Worm (Caenorhabditis elegans) whole organism, L2 larva: Measurements from ENCODE around the gene pst-1.
A peak's percentile ranks its signal among the peaks of the same experiment; 100 is the strongest.

Experiments used
- C34F6.9 ChIP-seq: fragments of 150-350 bp; optimal IDR thresholded peaks from 2 replicates; lab custom pipeline; 2014; ENCODE audit warnings: missing biosample characterization, missing genetic modification characterization
- F13H6.1 ChIP-seq: sonication (generic microtip); optimal IDR thresholded peaks from 2 replicates; lab custom pipeline; 2016; ENCODE audit warnings: missing genetic modification characterization, missing compliant biosample characterization
- R02D3.7 ChIP-seq: fragments of 150-350 bp; optimal IDR thresholded peaks from 2 replicates; lab custom pipeline; 2014; ENCODE audit warnings: missing biosample characterization, missing genetic modification characterization
- Y55F3AM.14 ChIP-seq: fragments of 200-800 bp; sonication (Bioruptor generic); optimal IDR thresholded peaks from 2 replicates; lab custom pipeline; 2018; ENCODE audit warnings: mild to moderate bottlenecking, missing genetic modification characterization, missing compliant biosample characterization
- ZK546.5 ChIP-seq: sonication (generic microtip); optimal IDR thresholded peaks from 2 replicates; lab custom pipeline; 2017; ENCODE audit warnings: missing biosample characterization, missing genetic modification characterization
- aly-2 ChIP-seq: fragments of 150-350 bp; optimal IDR thresholded peaks from 2 replicates; lab custom pipeline; 2014; ENCODE audit warnings: missing biosample characterization, missing genetic modification characterization
- ama-1 ChIP-seq: fragments of 150-350 bp; optimal IDR thresholded peaks from 2 replicates; lab custom pipeline; 2018; ENCODE audit warnings: inconsistent platforms
- ceh-16 ChIP-seq: fragments of 150-350 bp; optimal IDR thresholded peaks from 2 replicates; lab custom pipeline; 2014; ENCODE audit warnings: missing biosample characterization, missing genetic modification characterization
- ceh-82 ChIP-seq: fragments of 150-350 bp; optimal IDR thresholded peaks from 2 replicates; lab custom pipeline; 2014; ENCODE audit warnings: missing biosample characterization, missing genetic modification characterization
- crh-2 ChIP-seq: sonication (generic microtip); optimal IDR thresholded peaks from 2 replicates; lab custom pipeline; 2017; ENCODE audit warnings: missing biosample characterization, missing genetic modification characterization
- dmd-4 ChIP-seq: sonication (generic microtip); optimal IDR thresholded peaks from 2 replicates; lab custom pipeline; 2017; ENCODE audit warnings: missing biosample characterization, missing genetic modification characterization
- egl-27 ChIP-seq: sonication (generic microtip); optimal IDR thresholded peaks from 3 replicates; lab custom pipeline; 2017; ENCODE audit warnings: missing biosample characterization, missing genetic modification reagents, missing genetic modification characterization
- elt-3 ChIP-seq: sonication (generic microtip); optimal IDR thresholded peaks from 2 replicates; lab custom pipeline; 2017; ENCODE audit warnings: missing biosample characterization, missing genetic modification characterization
- gmeb-1 ChIP-seq: fragments of 150-350 bp; optimal IDR thresholded peaks from 2 replicates; lab custom pipeline; 2014; ENCODE audit warnings: missing biosample characterization, missing genetic modification characterization
- lin-11 ChIP-seq: fragments of 150-350 bp; sonication (generic microtip); optimal IDR thresholded peaks from 2 replicates; lab custom pipeline; 2014; ENCODE audit warnings: missing biosample characterization, missing genetic modification characterization, inconsistent platforms, mixed read lengths
- lin-13 ChIP-seq: fragments of 150-350 bp; optimal IDR thresholded peaks from 2 replicates; lab custom pipeline; 2014; ENCODE audit warnings: missing biosample characterization, missing genetic modification reagents, missing genetic modification characterization
- lin-39 ChIP-seq: fragments of 150-350 bp; optimal IDR thresholded peaks from 2 replicates; lab custom pipeline; 2014; ENCODE audit warnings: missing biosample characterization, missing genetic modification reagents, missing genetic modification characterization
- lsy-2 ChIP-seq, 2 experiments: fragments of 150-350 bp in 1 of 2; sonication (generic microtip) in 1 of 2; optimal IDR thresholded peaks; 2 replicates each; lab custom pipeline; 2014 to 2017; ENCODE audit warnings: missing biosample characterization in 2 of 2, missing genetic modification characterization in 2 of 2
- mab-5 ChIP-seq: fragments of 150-350 bp; optimal IDR thresholded peaks from 2 replicates; lab custom pipeline; 2014; ENCODE audit warnings: missing biosample characterization, missing genetic modification characterization
- mbf-1 ChIP-seq: sonication (generic microtip); optimal IDR thresholded peaks from 2 replicates; lab custom pipeline; 2017; ENCODE audit warnings: missing biosample characterization, missing genetic modification characterization
- mdl-1 ChIP-seq, 2 experiments: fragments of 150-350 bp in 1 of 2; sonication (generic microtip) in 1 of 2; optimal IDR thresholded peaks; 2 replicates each; lab custom pipeline; 2017; ENCODE audit warnings: missing biosample characterization in 2 of 2, missing genetic modification characterization in 2 of 2
- nhr-10 ChIP-seq: sonication (generic microtip); optimal IDR thresholded peaks from 2 replicates; lab custom pipeline; 2017; ENCODE audit warnings: missing biosample characterization, missing genetic modification characterization
- nhr-11 ChIP-seq: fragments of 150-350 bp; optimal IDR thresholded peaks from 2 replicates; lab custom pipeline; 2014; ENCODE audit warnings: missing biosample characterization, missing genetic modification characterization
- nhr-12 ChIP-seq: fragments of 150-350 bp; optimal IDR thresholded peaks from 2 replicates; lab custom pipeline; 2014; ENCODE audit warnings: missing biosample characterization, missing genetic modification characterization
- nhr-129 ChIP-seq: fragments of 150-350 bp; optimal IDR thresholded peaks from 2 replicates; lab custom pipeline; 2014; ENCODE audit warnings: missing biosample characterization, missing genetic modification characterization
- nhr-21 ChIP-seq: fragments of 150-350 bp; optimal IDR thresholded peaks from 2 replicates; lab custom pipeline; 2014; ENCODE audit warnings: missing biosample characterization, missing genetic modification characterization
- nhr-237 ChIP-seq: fragments of 150-350 bp; optimal IDR thresholded peaks from 2 replicates; lab custom pipeline; 2014; ENCODE audit warnings: missing biosample characterization, missing genetic modification characterization
- nhr-25 ChIP-seq: fragments of 150-350 bp; sonication (generic microtip); optimal IDR thresholded peaks from 3 replicates; lab custom pipeline; 2014; ENCODE audit warnings: missing biosample characterization, missing genetic modification characterization
- nhr-6 ChIP-seq: fragments of 150-350 bp; optimal IDR thresholded peaks from 2 replicates; lab custom pipeline; 2014; ENCODE audit warnings: missing biosample characterization, missing genetic modification characterization
- peb-1 ChIP-seq: fragments of 150-350 bp; optimal IDR thresholded peaks from 2 replicates; lab custom pipeline; 2014; ENCODE audit warnings: missing biosample characterization, missing genetic modification characterization
- sem-4 ChIP-seq: fragments of 150-350 bp; optimal IDR thresholded peaks from 2 replicates; lab custom pipeline; 2014; ENCODE audit warnings: missing biosample characterization, missing genetic modification reagents, missing genetic modification characterization
- skn-1 ChIP-seq: sonication (generic microtip); optimal IDR thresholded peaks from 2 replicates; lab custom pipeline; 2017; ENCODE audit warnings: missing biosample characterization, missing genetic modification characterization
- sma-3 ChIP-seq: sonication (generic microtip); optimal IDR thresholded peaks from 2 replicates; lab custom pipeline; 2016; ENCODE audit warnings: missing genetic modification reagents, missing genetic modification characterization, missing compliant biosample characterization
- sma-9 ChIP-seq, 2 experiments: fragments of 150-350 bp in 1 of 2; sonication (generic microtip) in 1 of 2; optimal IDR thresholded peaks; 2 replicates each; lab custom pipeline; 2014 to 2016; ENCODE audit warnings: missing genetic modification characterization in 2 of 2, mild to moderate bottlenecking in 1 of 2, missing biosample characterization in 1 of 2, missing compliant biosample characterization in 1 of 2, missing genetic modification reagents in 1 of 2, moderate library complexity in 1 of 2
- snpc-4 ChIP-seq: fragments of 150-350 bp; optimal IDR thresholded peaks from 2 replicates; lab custom pipeline; 2014; ENCODE audit warnings: missing biosample characterization, missing genetic modification characterization
- unc-39 ChIP-seq: fragments of 150-350 bp; optimal IDR thresholded peaks from 2 replicates; lab custom pipeline; 2014; ENCODE audit warnings: missing biosample characterization, missing genetic modification characterization
- unc-55 ChIP-seq: fragments of 150-350 bp; sonication (generic microtip); optimal IDR thresholded peaks from 3 replicates; lab custom pipeline; 2014; ENCODE audit warnings: missing biosample characterization, missing genetic modification reagents, missing genetic modification characterization
- unc-62 ChIP-seq: fragments of 150-350 bp; optimal IDR thresholded peaks from 2 replicates; lab custom pipeline; 2014; ENCODE audit warnings: missing biosample characterization, missing genetic modification reagents, missing genetic modification characterization
- zag-1 ChIP-seq: fragments of 150-350 bp; optimal IDR thresholded peaks from 2 replicates; lab custom pipeline; 2014; ENCODE audit warnings: missing biosample characterization, missing genetic modification characterization
- ztf-1 ChIP-seq: fragments of 200-800 bp; sonication (Bioruptor generic); conservative IDR thresholded peaks from 2 replicates; pipeline ENCODE4 v1.3.6; 2022; ENCODE audit warnings: missing genetic modification characterization, missing compliant biosample characterization
- ztf-4 ChIP-seq: fragments of 150-350 bp; optimal IDR thresholded peaks from 2 replicates; lab custom pipeline; 2014; ENCODE audit warnings: missing biosample characterization, missing genetic modification characterization

Gene pst-1

DNA sequence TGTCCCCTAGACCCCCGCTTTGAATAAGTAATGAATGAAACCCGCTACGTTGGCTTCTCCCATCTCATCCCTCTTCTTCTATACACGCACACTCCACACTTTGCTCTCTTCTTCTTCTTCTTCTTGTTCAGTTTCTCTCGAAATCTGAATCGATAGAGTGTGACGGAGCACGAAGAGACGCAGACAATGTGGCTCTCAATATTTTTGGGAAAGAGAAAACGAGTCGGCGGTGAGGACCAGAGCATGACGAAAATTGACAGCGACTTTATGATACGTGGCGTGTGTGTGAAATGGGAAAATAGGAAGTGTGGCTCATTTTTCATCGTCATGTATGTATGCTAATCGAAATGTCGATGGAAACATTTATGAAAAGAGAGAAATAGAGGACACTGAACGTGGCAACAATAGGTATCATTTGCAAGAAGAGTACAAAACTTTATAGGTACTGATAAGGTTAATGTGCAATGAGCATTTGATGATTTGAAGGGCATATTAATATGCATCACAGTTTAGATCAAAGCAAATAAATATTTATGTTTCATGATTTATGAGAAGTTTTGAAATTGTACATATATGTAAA, 48.3 kb downstream of the pst-1 start:
- TF ChIP-seq gmeb-1 (tag; lab: Kevin White, UChicago) (no peak), R02D3.7 (tag; lab: Kevin White, UChicago) (no peak), elt-3 (no peak), crh-2 (tag; lab: Kevin White, UChicago) (peak; percentile 94), ztf-4 (tag; lab: Kevin White, UChicago) (no peak), unc-39 (tag; lab: Kevin White, UChicago) (no peak), nhr-6 (peak; percentile 58), Y55F3AM.14 (GFP tag; lab: Kevin White, UChicago) (no peak), sem-4 (no peak), mdl-1 (tag; optimal IDR thresholded peaks at IDR 0.05; lab: Kevin White, UChicago) (peak in 1 of 2 experiments; percentile 46), nhr-12 (tag; lab: Kevin White, UChicago) (no peak), skn-1 (no peak), F13H6.1 (peak; percentile 67), nhr-10 (tag; lab: Kevin White, UChicago) (no peak), aly-2 (tag; lab: Kevin White, UChicago) (no peak), snpc-4 (no peak), C34F6.9 (peak; percentile 84), zag-1 (tag; lab: Kevin White, UChicago) (peak; percentile 80), ama-1 (lab: Kevin White, UChicago) (no peak), mbf-1 (tag; lab: Kevin White, UChicago) (no peak), sma-9 (GFP tag; optimal IDR thresholded peaks at IDR 0.05; lab: Kevin White, UChicago) (peak; percentile 2), sma-9 (tag; optimal IDR thresholded peaks at IDR 0.05; lab: Kevin White, UChicago) (no peak), lin-13 (GFP tag; lab: Kevin White, UChicago) (peak; percentile 30), peb-1 (tag; lab: Kevin White, UChicago) (no peak), unc-62 (GFP tag; lab: Kevin White, UChicago) (no peak), ZK546.5 (no peak), nhr-129 (tag; lab: Kevin White, UChicago) (peak; percentile 86), dmd-4 (tag; lab: Kevin White, UChicago) (no peak), unc-55 (GFP tag; lab: Kevin White, UChicago) (peak; percentile 83), sma-3 (GFP tag; lab: Kevin White, UChicago) (no peak), nhr-21 (tag; lab: Kevin White, UChicago) (no peak), nhr-237 (tag; lab: Kevin White, UChicago) (no peak), egl-27 (tag; lab: Kevin White, UChicago) (peak; percentile 48), lsy-2 (tag; optimal IDR thresholded peaks at IDR 0.05; lab: Kevin White, UChicago) (peak in 1 of 2 experiments; percentile 66), nhr-11 (no peak), ceh-82 (tag; lab: Kevin White, UChicago) (no peak), ztf-1 (GFP tag; lab: Robert Waterston, UW) (no peak), nhr-25 (no peak), mab-5 (tag; lab: Kevin White, UChicago) (peak; percentile 44)

DNA sequence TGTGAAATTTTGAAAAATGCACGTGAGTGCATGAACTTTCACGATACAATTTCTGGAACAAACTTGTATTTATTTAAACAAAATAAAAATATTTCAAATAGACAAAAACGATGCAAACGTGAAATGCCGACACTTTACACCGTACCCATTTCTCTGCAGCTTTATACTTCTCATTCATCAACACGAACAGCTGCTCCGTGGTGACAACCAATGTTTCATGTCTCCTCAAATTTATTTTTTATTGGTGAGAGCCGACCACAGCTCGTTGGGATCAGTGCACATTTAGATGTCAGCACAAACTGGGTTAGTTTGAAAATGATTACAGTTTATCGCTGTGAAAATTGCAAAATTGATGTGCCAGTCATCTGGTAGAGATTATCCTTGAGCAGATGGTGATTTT, 52.3 kb downstream of the pst-1 start:
- no peak for TF ChIP-seq crh-2 (tag; lab: Kevin White, UChicago)
- TF ChIP-seq mab-5 (tag; lab: Kevin White, UChicago): no peak
- TF ChIP-seq lin-39: no peak
- TF ChIP-seq C34F6.9: no peak
- TF ChIP-seq ZK546.5: no peak

DNA sequence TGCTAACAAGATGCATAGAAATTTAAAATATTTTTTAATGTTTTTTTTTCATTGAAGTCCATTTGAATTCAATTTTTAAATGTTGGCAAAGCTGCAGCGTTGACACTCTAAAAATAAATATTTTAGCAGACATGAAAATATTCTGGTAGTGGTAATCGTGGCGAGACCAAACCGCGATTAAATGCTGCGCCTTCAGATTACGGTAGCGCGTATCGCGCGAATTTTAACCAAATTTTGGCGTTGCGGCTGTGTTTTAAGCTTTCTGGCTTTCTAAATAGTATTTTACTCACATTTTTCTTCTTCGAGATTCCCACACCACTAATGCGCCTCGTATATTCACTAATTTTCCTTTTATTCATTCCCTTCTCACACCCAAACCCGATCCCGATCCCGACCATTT, 52.8 kb downstream of the pst-1 start, which contains the start of gene cpg-4:
TSS of gene cpg-4 (plus strand) at position 303 of the 400 bp plus-strand sequence.
- TF ChIP-seq F13H6.1 (no peak), nhr-6 (no peak), lin-11 (tag; lab: Kevin White, UChicago) (no peak), zag-1 (tag; lab: Kevin White, UChicago) (no peak), crh-2 (tag; lab: Kevin White, UChicago) (no peak), lsy-2 (tag; optimal IDR thresholded peaks at IDR 0.05; lab: Kevin White, UChicago) (no peak), ceh-16 (tag; lab: Kevin White, UChicago) (no peak), Y55F3AM.14 (GFP tag; lab: Kevin White, UChicago) (no peak), unc-62 (GFP tag; lab: Kevin White, UChicago) (no peak), snpc-4 (no peak), mbf-1 (tag; lab: Kevin White, UChicago) (no peak), gmeb-1 (tag; lab: Kevin White, UChicago) (no peak), sem-4 (no peak), nhr-11 (no peak), ztf-4 (tag; lab: Kevin White, UChicago) (no peak)
- TF ChIP-seq, all 48 proteins: peak for 0
